Fruit fly (Drosophila melanogaster) whole organism, embryonic: Measurements from ENCODE around the gene CG32767.

Source experiments
- Abd-B ChIP-seq: fragments of 200-800 bp; sonication (Bioruptor generic); optimal IDR thresholded peaks from 2 replicates; lab custom pipeline; 2018; ENCODE audit warnings: missing biosample characterization, mild to moderate bottlenecking, missing genetic modification characterization, moderate library complexity
- Adf1 ChIP-seq: fragments of 200-800 bp; sonication (Bioruptor generic); IDR thresholded peaks from 2 replicates; pipeline ENCODE4 v1.3.6; 2022; ENCODE audit warnings: missing biosample characterization, missing genetic modification characterization
- Atf-2 ChIP-seq: fragments of 200-800 bp; sonication (Bioruptor generic); optimal IDR thresholded peaks from 2 replicates; lab custom pipeline; 2016; ENCODE audit warnings: missing biosample characterization, missing genetic modification characterization
- BtbVII ChIP-seq: fragments of 200-800 bp; sonication (Bioruptor generic); optimal IDR thresholded peaks from 3 replicates; lab custom pipeline; 2017; ENCODE audit warnings: missing biosample characterization, mild to moderate bottlenecking, missing genetic modification characterization
- CG10366 ChIP-seq: fragments of 200-800 bp; sonication (Bioruptor generic); IDR thresholded peaks from 2 replicates; pipeline ENCODE4 v1.3.6; 2022; ENCODE audit warnings: missing biosample characterization, missing genetic modification characterization
- CG10462 ChIP-seq: fragments of 200-800 bp; sonication (Bioruptor generic); optimal IDR thresholded peaks from 2 replicates; lab custom pipeline; 2016; ENCODE audit warnings: missing biosample characterization, missing genetic modification characterization
- CG10565 ChIP-seq: fragments of 200-800 bp; sonication (Bioruptor generic); optimal IDR thresholded peaks from 3 replicates; lab custom pipeline; 2016; ENCODE audit warnings: missing biosample characterization, mild to moderate bottlenecking, missing genetic modification characterization
- CG12155 ChIP-seq: fragments of 200-800 bp; sonication (Bioruptor generic); optimal IDR thresholded peaks from 3 replicates; lab custom pipeline; 2016; ENCODE audit warnings: missing biosample characterization, missing genetic modification characterization
- CG12299 ChIP-seq: fragments of 200-800 bp; sonication (Bioruptor generic); optimal IDR thresholded peaks from 2 replicates; lab custom pipeline; 2018; ENCODE audit warnings: missing biosample characterization, mild to moderate bottlenecking, missing genetic modification characterization
- CG13424 ChIP-seq: fragments of 200-800 bp; sonication (Bioruptor generic); optimal IDR thresholded peaks from 2 replicates; lab custom pipeline; 2019; ENCODE audit warnings: missing biosample characterization, mild to moderate bottlenecking, missing genetic modification characterization, moderate library complexity
- CG14710 ChIP-seq: fragments of 200-800 bp; sonication (Bioruptor generic); optimal IDR thresholded peaks from 3 replicates; lab custom pipeline; 2019; ENCODE audit warnings: missing biosample characterization, mild to moderate bottlenecking, missing genetic modification characterization, moderate library complexity
- CG14860 ChIP-seq: fragments of 200-800 bp; sonication (Bioruptor generic); IDR thresholded peaks from 3 replicates; pipeline ENCODE4 v1.3.6; 2022; ENCODE audit warnings: missing biosample characterization, missing genetic modification characterization; ENCODE audit not compliant: partially characterized antibody
- CG15479 ChIP-seq: fragments of 200-800 bp; sonication (Bioruptor generic); optimal IDR thresholded peaks from 3 replicates; lab custom pipeline; 2019; ENCODE audit warnings: missing biosample characterization, mild to moderate bottlenecking, missing genetic modification characterization, moderate library complexity
- CG16815 ChIP-seq: fragments of 200-800 bp; sonication (Bioruptor generic); optimal IDR thresholded peaks from 3 replicates; lab custom pipeline; 2017; ENCODE audit warnings: missing biosample characterization, mild to moderate bottlenecking, missing genetic modification characterization
- CG17385 ChIP-seq: fragments of 200-800 bp; sonication (Bioruptor generic); optimal IDR thresholded peaks from 3 replicates; lab custom pipeline; 2018; ENCODE audit warnings: missing biosample characterization, mild to moderate bottlenecking, missing genetic modification characterization
- CG17568 ChIP-seq: fragments of 200-800 bp; sonication (Bioruptor generic); optimal IDR thresholded peaks from 2 replicates; lab custom pipeline; 2018; ENCODE audit warnings: missing biosample characterization, mild to moderate bottlenecking, missing genetic modification characterization, moderate library complexity
- CG2116 ChIP-seq: fragments of 200-800 bp; sonication (Bioruptor generic); optimal IDR thresholded peaks from 3 replicates; lab custom pipeline; 2018; ENCODE audit warnings: missing biosample characterization, mild to moderate bottlenecking, missing genetic modification characterization
- CG32532 ChIP-seq: fragments of 200-800 bp; sonication (Bioruptor generic); IDR thresholded peaks from 2 replicates; pipeline ENCODE4 v1.3.6; 2022; ENCODE audit warnings: missing biosample characterization, missing genetic modification characterization
- CG3407 ChIP-seq: fragments of 200-800 bp; sonication (Bioruptor generic); optimal IDR thresholded peaks from 2 replicates; lab custom pipeline; 2018; ENCODE audit warnings: missing biosample characterization, mild to moderate bottlenecking, missing genetic modification characterization
- CG3838 ChIP-seq: fragments of 200-800 bp; sonication (Bioruptor generic); optimal IDR thresholded peaks from 3 replicates; lab custom pipeline; 2016; ENCODE audit warnings: missing biosample characterization, missing genetic modification characterization
- CG4854 ChIP-seq: fragments of 200-800 bp; sonication (Bioruptor generic); optimal IDR thresholded peaks from 2 replicates; lab custom pipeline; 2016; ENCODE audit warnings: missing biosample characterization, missing genetic modification characterization, inconsistent platforms
- CG6254 ChIP-seq: fragments of 200-800 bp; sonication (Bioruptor generic); optimal IDR thresholded peaks from 3 replicates; lab custom pipeline; 2017; ENCODE audit warnings: mild to moderate bottlenecking, missing biosample characterization, missing genetic modification reagents, missing genetic modification characterization
- CG7839 ChIP-seq: fragments of 200-800 bp; sonication (Bioruptor generic); optimal IDR thresholded peaks from 3 replicates; lab custom pipeline; 2018; ENCODE audit warnings: missing biosample characterization, mild to moderate bottlenecking, missing genetic modification characterization, moderate library complexity
- CG7928 ChIP-seq: fragments of 200-800 bp; sonication (Bioruptor generic); optimal IDR thresholded peaks from 2 replicates; lab custom pipeline; 2017; ENCODE audit warnings: missing biosample characterization, mild to moderate bottlenecking, missing genetic modification characterization
- Camta ChIP-seq: fragments of 200-800 bp; sonication (Bioruptor generic); optimal IDR thresholded peaks from 2 replicates; lab custom pipeline; 2016; ENCODE audit warnings: missing biosample characterization, missing genetic modification characterization
- Fer2 ChIP-seq: fragments of 200-800 bp; sonication (Bioruptor generic); optimal IDR thresholded peaks from 2 replicates; lab custom pipeline; 2018; ENCODE audit warnings: missing biosample characterization, mild to moderate bottlenecking, missing genetic modification characterization, moderate library complexity
- Hmr ChIP-seq: fragments of 200-800 bp; sonication (Bioruptor generic); optimal IDR thresholded peaks from 3 replicates; lab custom pipeline; 2017; ENCODE audit warnings: mild to moderate bottlenecking, missing biosample characterization, missing genetic modification reagents, missing genetic modification characterization
- MBD-R2 ChIP-seq: fragments of 200-800 bp; sonication (Bioruptor generic); IDR thresholded peaks from 2 replicates; pipeline ENCODE4 v1.3.6; 2022; ENCODE audit warnings: missing biosample characterization, missing genetic modification characterization
- Meics ChIP-seq: fragments of 200-800 bp; sonication (Bioruptor generic); optimal IDR thresholded peaks from 2 replicates; lab custom pipeline; 2017; ENCODE audit warnings: missing biosample characterization, mild to moderate bottlenecking, missing genetic modification characterization
- NK7.1 ChIP-seq: fragments of 200-800 bp; sonication (Bioruptor generic); optimal IDR thresholded peaks from 3 replicates; lab custom pipeline; 2016; ENCODE audit warnings: missing biosample characterization, missing genetic modification characterization
- Six4 ChIP-seq: fragments of 200-800 bp; sonication (Bioruptor generic); optimal IDR thresholded peaks from 2 replicates; lab custom pipeline; 2016; ENCODE audit warnings: missing biosample characterization, missing genetic modification characterization
- aop ChIP-seq: fragments of 200-800 bp; sonication (Bioruptor generic); IDR thresholded peaks from 2 replicates; pipeline ENCODE4 v1.3.6; 2022; ENCODE audit warnings: missing biosample characterization, missing genetic modification characterization
- ara ChIP-seq: fragments of 200-800 bp; sonication (Bioruptor generic); IDR thresholded peaks from 2 replicates; pipeline ENCODE4 v1.3.6; 2022; ENCODE audit warnings: missing biosample characterization, missing genetic modification characterization
- bab2 ChIP-seq: fragments of 200-800 bp; sonication (Bioruptor generic); optimal IDR thresholded peaks from 2 replicates; lab custom pipeline; 2016; ENCODE audit warnings: missing biosample characterization, missing genetic modification characterization
- btn ChIP-seq: fragments of 200-800 bp; sonication (Bioruptor generic); optimal IDR thresholded peaks from 2 replicates; lab custom pipeline; 2016; ENCODE audit warnings: missing biosample characterization, missing genetic modification characterization
- emc ChIP-seq: fragments of 200-800 bp; sonication (Bioruptor generic); optimal IDR thresholded peaks from 2 replicates; lab custom pipeline; 2016; ENCODE audit warnings: missing biosample characterization, missing genetic modification characterization
- ftz-f1 ChIP-seq: fragments of 200-800 bp; sonication (Bioruptor generic); optimal IDR thresholded peaks from 2 replicates; lab custom pipeline; 2016; ENCODE audit warnings: missing biosample characterization, missing genetic modification characterization
- gce ChIP-seq: fragments of 200-800 bp; sonication (Bioruptor generic); IDR thresholded peaks from 3 replicates; pipeline ENCODE4 v1.3.6; 2022; ENCODE audit warnings: missing biosample characterization, missing genetic modification characterization
- gsb ChIP-seq: fragments of 200-800 bp; sonication (Bioruptor generic); IDR thresholded peaks from 2 replicates; pipeline ENCODE4 v1.3.6; 2022; ENCODE audit warnings: missing biosample characterization, missing genetic modification characterization
- insv ChIP-seq, 2 experiments: fragments of 200-800 bp; sonication (Bioruptor generic); optimal IDR thresholded peaks; 3 replicates each; lab custom pipeline; 2016 to 2018; ENCODE audit warnings: missing biosample characterization in 2 of 2, missing genetic modification characterization in 2 of 2
- jing ChIP-seq: fragments of 200-800 bp; sonication (Bioruptor generic); optimal IDR thresholded peaks from 2 replicates; lab custom pipeline; 2018; ENCODE audit warnings: missing biosample characterization, mild to moderate bottlenecking, missing genetic modification characterization
- maf-S ChIP-seq: fragments of 200-800 bp; sonication (Bioruptor generic); optimal IDR thresholded peaks from 2 replicates; lab custom pipeline; 2016; ENCODE audit warnings: missing biosample characterization, missing genetic modification characterization
- odd ChIP-seq: fragments of 200-800 bp; sonication (Bioruptor generic); optimal IDR thresholded peaks from 2 replicates; lab custom pipeline; 2017; ENCODE audit warnings: missing biosample characterization, mild to moderate bottlenecking, missing genetic modification characterization
- p53 ChIP-seq: fragments of 200-800 bp; sonication (Bioruptor generic); optimal IDR thresholded peaks from 2 replicates; lab custom pipeline; 2016; ENCODE audit warnings: missing biosample characterization, missing genetic modification characterization
- schlank ChIP-seq: fragments of 200-800 bp; sonication (Bioruptor generic); optimal IDR thresholded peaks from 2 replicates; lab custom pipeline; 2018; ENCODE audit warnings: missing biosample characterization, mild to moderate bottlenecking, missing genetic modification characterization
- sqz ChIP-seq: fragments of 200-800 bp; sonication (Bioruptor generic); optimal IDR thresholded peaks from 3 replicates; lab custom pipeline; 2018; ENCODE audit warnings: missing biosample characterization, mild to moderate bottlenecking, missing genetic modification characterization
- sr ChIP-seq: fragments of 200-800 bp; sonication (Bioruptor generic); IDR thresholded peaks from 3 replicates; pipeline ENCODE4 v1.3.6; 2022; ENCODE audit warnings: missing biosample characterization, missing genetic modification characterization
- trh ChIP-seq: fragments of 200-800 bp; sonication (Bioruptor generic); optimal IDR thresholded peaks from 2 replicates; lab custom pipeline; 2016; ENCODE audit warnings: missing biosample characterization, missing genetic modification characterization
- zfh1 ChIP-seq: fragments of 200-800 bp; sonication (Bioruptor generic); IDR thresholded peaks from 3 replicates; pipeline ENCODE4 v1.3.6; 2022; ENCODE audit warnings: missing biosample characterization, missing genetic modification characterization

CG32767 gene

dm6 chrX:5041525-5042454 is 42.8 kb downstream of the CG32767 start (continued):
- no peak for TF ChIP-seq CG6254 (GFP tag; lab: Kevin White, UChicago)
- peak; percentile 75; the same call in 2 of the 3 replicates for TF ChIP-seq zfh1 (GFP tag; lab: Robert Waterston, UW)
- peak; percentile 82 for TF ChIP-seq CG10366 (GFP tag; lab: Robert Waterston, UW)
- no peak for TF ChIP-seq CG2116 (GFP tag; lab: Kevin White, UChicago)
- peak; percentile 26 for TF ChIP-seq schlank (tag; lab: Kevin White, UChicago)
- TF ChIP-seq gsb: peak; percentile 53; the same call in 1 of the 2 replicates
- TF ChIP-seq insv (GFP tag; optimal IDR thresholded peaks at IDR 0.05; lab: Kevin White, UChicago): no peak
- TF ChIP-seq gce (GFP tag; lab: Robert Waterston, UW): peak; percentile 59; the same call in 1 of the 3 replicates
- peak; percentile 56 for TF ChIP-seq Abd-B (GFP tag; lab: Kevin White, UChicago)
- peak; percentile 43 for TF ChIP-seq CG12155 (GFP tag; lab: Kevin White, UChicago)
- no peak for TF ChIP-seq btn
- TF ChIP-seq CG14710 (tag; lab: Kevin White, UChicago): peak; percentile 6
- no peak for TF ChIP-seq p53
- TF ChIP-seq odd: no peak
- TF ChIP-seq CG32532 (GFP tag; lab: Robert Waterston, UW): peak; percentile 86
- peak; percentile 43 for TF ChIP-seq CG17385
- TF ChIP-seq aop (GFP tag; lab: Robert Waterston, UW): no peak
- TF ChIP-seq emc (GFP tag; lab: Kevin White, UChicago): no peak
- TF ChIP-seq CG15479: no peak
- peak; percentile 84 for TF ChIP-seq CG7839 (tag; lab: Kevin White, UChicago)
- no peak for TF ChIP-seq CG3838 (GFP tag; lab: Kevin White, UChicago)
- no peak for TF ChIP-seq CG17568 (GFP tag; lab: Kevin White, UChicago)
- peak; percentile 42 for TF ChIP-seq bab2 (GFP tag; lab: Kevin White, UChicago)
- TF ChIP-seq sr (GFP tag; lab: Robert Waterston, UW): no peak
- peak; percentile 60 for TF ChIP-seq CG13424 (tag; lab: Kevin White, UChicago)
- TF ChIP-seq CG12299 (tag; lab: Kevin White, UChicago): no peak
- peak; percentile 60 for TF ChIP-seq Hmr (GFP tag; lab: Kevin White, UChicago)
- no peak for TF ChIP-seq CG10565 (GFP tag; lab: Kevin White, UChicago)
- TF ChIP-seq CG14860 (GFP tag; lab: Robert Waterston, UW): no peak
- no peak for TF ChIP-seq CG3407 (GFP tag; lab: Kevin White, UChicago)
- peak; percentile 8 for TF ChIP-seq CG16815
- no peak for TF ChIP-seq Camta
- TF ChIP-seq Six4 (GFP tag; lab: Kevin White, UChicago): peak; percentile 0
- peak; percentile 44 for TF ChIP-seq Adf1 (GFP tag; lab: Robert Waterston, UW)
- peak; percentile 36 for TF ChIP-seq sqz (GFP tag; lab: Kevin White, UChicago)
- TF ChIP-seq Atf-2 (GFP tag; lab: Kevin White, UChicago): no peak
- TF ChIP-seq NK7.1 (GFP tag; lab: Kevin White, UChicago): no peak
- TF ChIP-seq BtbVII (GFP tag; lab: Kevin White, UChicago): peak; percentile 44
- TF ChIP-seq trh: peak; percentile 29
- peak; percentile 2 for TF ChIP-seq jing (GFP tag; lab: Kevin White, UChicago)
- no peak for TF ChIP-seq ftz-f1 (GFP tag; lab: Kevin White, UChicago)
- no peak for TF ChIP-seq Fer2 (tag; lab: Kevin White, UChicago)
- no peak for TF ChIP-seq CG7928 (GFP tag; lab: Kevin White, UChicago)
- no peak for TF ChIP-seq CG10462
- TF ChIP-seq maf-S (GFP tag; lab: Kevin White, UChicago): no peak
- TF ChIP-seq MBD-R2: peak; percentile 41; the same call in 1 of the 2 replicates
- no peak for TF ChIP-seq CG4854 (GFP tag; lab: Kevin White, UChicago)
- peak; percentile 65 for TF ChIP-seq ara (GFP tag; lab: Robert Waterston, UW)
- TF ChIP-seq Meics (GFP tag; lab: Kevin White, UChicago): peak; percentile 67
